Fruit fly (Drosophila melanogaster) whole organism, embryonic: Measurements from ENCODE around the gene CG43307.

Source experiments
- Antp ChIP-seq: fragments of 200-800 bp; sonication (Bioruptor generic); optimal IDR thresholded peaks from 3 replicates; lab custom pipeline; 2016; ENCODE audit warnings: missing biosample characterization, missing genetic modification characterization
- Bgb ChIP-seq: fragments of 200-800 bp; sonication (Bioruptor generic); IDR thresholded peaks from 2 replicates; pipeline ENCODE4 v1.3.6; 2022; ENCODE audit warnings: missing biosample characterization, missing genetic modification characterization; ENCODE audit not compliant: partially characterized antibody
- CG10274 ChIP-seq: fragments of 200-800 bp; sonication (Bioruptor generic); optimal IDR thresholded peaks from 3 replicates; lab custom pipeline; 2017; ENCODE audit warnings: missing biosample characterization, mild to moderate bottlenecking, missing genetic modification characterization
- CG11398 ChIP-seq: fragments of 200-800 bp; sonication (Bioruptor generic); optimal IDR thresholded peaks from 2 replicates; lab custom pipeline; 2016; ENCODE audit warnings: missing biosample characterization, missing genetic modification characterization
- CG11504 ChIP-seq: fragments of 200-800 bp; sonication (Bioruptor generic); optimal IDR thresholded peaks from 3 replicates; lab custom pipeline; 2019; ENCODE audit warnings: missing biosample characterization, mild to moderate bottlenecking, missing genetic modification characterization, moderate library complexity
- CG12071 ChIP-seq: fragments of 200-800 bp; sonication (Bioruptor generic); optimal IDR thresholded peaks from 3 replicates; lab custom pipeline; 2018; ENCODE audit warnings: missing biosample characterization, mild to moderate bottlenecking, missing genetic modification characterization
- CG12219 ChIP-seq: fragments of 200-800 bp; sonication (Bioruptor generic); optimal IDR thresholded peaks from 3 replicates; lab custom pipeline; 2018; ENCODE audit warnings: missing biosample characterization, mild to moderate bottlenecking, missing genetic modification characterization
- CG12299 ChIP-seq: fragments of 200-800 bp; sonication (Bioruptor generic); optimal IDR thresholded peaks from 2 replicates; lab custom pipeline; 2018; ENCODE audit warnings: missing biosample characterization, mild to moderate bottlenecking, missing genetic modification characterization
- CG13287 ChIP-seq: fragments of 200-800 bp; sonication (Bioruptor generic); IDR thresholded peaks from 2 replicates; pipeline ENCODE4 v1.3.6; 2022; ENCODE audit warnings: missing biosample characterization, missing genetic modification characterization; ENCODE audit not compliant: partially characterized antibody
- CG14014 ChIP-seq: fragments of 200-800 bp; sonication (Bioruptor generic); IDR thresholded peaks from 2 replicates; pipeline ENCODE4 v1.3.6; 2022; ENCODE audit warnings: missing biosample characterization, missing genetic modification characterization
- CG14860 ChIP-seq: fragments of 200-800 bp; sonication (Bioruptor generic); IDR thresholded peaks from 3 replicates; pipeline ENCODE4 v1.3.6; 2022; ENCODE audit warnings: missing biosample characterization, missing genetic modification characterization; ENCODE audit not compliant: partially characterized antibody
- CG15073 ChIP-seq: fragments of 200-800 bp; sonication (Bioruptor generic); optimal IDR thresholded peaks from 2 replicates; lab custom pipeline; 2016; ENCODE audit warnings: missing biosample characterization, missing genetic modification characterization
- CG15479 ChIP-seq: fragments of 200-800 bp; sonication (Bioruptor generic); optimal IDR thresholded peaks from 3 replicates; lab custom pipeline; 2019; ENCODE audit warnings: missing biosample characterization, mild to moderate bottlenecking, missing genetic modification characterization, moderate library complexity
- CG18011 ChIP-seq: fragments of 200-800 bp; sonication (Bioruptor generic); optimal IDR thresholded peaks from 2 replicates; lab custom pipeline; 2017; ENCODE audit warnings: missing biosample characterization, missing genetic modification characterization, mild to moderate bottlenecking, moderate library complexity, missing genotype
- CG18262 ChIP-seq: fragments of 200-800 bp; optimal IDR thresholded peaks from 3 replicates; lab custom pipeline; 2019; ENCODE audit warnings: missing biosample characterization, mild to moderate bottlenecking, missing genetic modification characterization, moderate library complexity
- CG2199 ChIP-seq: fragments of 200-800 bp; sonication (Bioruptor generic); IDR thresholded peaks from 3 replicates; pipeline ENCODE4 v1.3.6; 2022; ENCODE audit warnings: missing biosample characterization, missing genetic modification characterization
- CG2202 ChIP-seq: fragments of 200-800 bp; sonication (Bioruptor generic); optimal IDR thresholded peaks from 2 replicates; lab custom pipeline; 2018; ENCODE audit warnings: missing biosample characterization, mild to moderate bottlenecking, missing genetic modification characterization
- CG30020 ChIP-seq: fragments of 200-800 bp; optimal IDR thresholded peaks from 2 replicates; lab custom pipeline; 2019; ENCODE audit warnings: missing biosample characterization, mild to moderate bottlenecking, missing genetic modification characterization, moderate library complexity
- CG30403 ChIP-seq: fragments of 200-800 bp; sonication (Bioruptor generic); optimal IDR thresholded peaks from 3 replicates; lab custom pipeline; 2016; ENCODE audit warnings: missing biosample characterization, missing genetic modification characterization
- CG33213 ChIP-seq: fragments of 200-800 bp; sonication (Bioruptor generic); optimal IDR thresholded peaks from 3 replicates; lab custom pipeline; 2016; ENCODE audit warnings: missing biosample characterization, missing genetic modification characterization
- CG4328 ChIP-seq: fragments of 200-800 bp; sonication (Bioruptor generic); optimal IDR thresholded peaks from 3 replicates; lab custom pipeline; 2017; ENCODE audit warnings: missing biosample characterization, missing genetic modification reagents, missing genetic modification characterization
- CG6272 ChIP-seq: fragments of 200-800 bp; sonication (Bioruptor generic); IDR thresholded peaks from 2 replicates; pipeline ENCODE4 v1.3.6; 2022; ENCODE audit warnings: missing biosample characterization, missing genetic modification characterization
- CG7271 ChIP-seq: fragments of 200-800 bp; sonication (Bioruptor generic); optimal IDR thresholded peaks from 2 replicates; lab custom pipeline; 2018; ENCODE audit warnings: missing biosample characterization, mild to moderate bottlenecking, missing genetic modification characterization, moderate library complexity
- CG9437 ChIP-seq: fragments of 200-800 bp; sonication (Bioruptor generic); optimal IDR thresholded peaks from 2 replicates; lab custom pipeline; 2018; ENCODE audit warnings: missing biosample characterization, mild to moderate bottlenecking, missing genetic modification characterization
- Dek ChIP-seq: fragments of 200-800 bp; sonication (Bioruptor generic); optimal IDR thresholded peaks from 3 replicates; lab custom pipeline; 2019; ENCODE audit warnings: missing biosample characterization, mild to moderate bottlenecking, missing genetic modification characterization, moderate library complexity
- Dip2 ChIP-seq: fragments of 200-800 bp; sonication (Bioruptor generic); IDR thresholded peaks from 2 replicates; pipeline ENCODE4 v1.3.6; 2022; ENCODE audit warnings: missing biosample characterization, missing genetic modification characterization
- H15 ChIP-seq: fragments of 200-800 bp; sonication (Bioruptor generic); IDR thresholded peaks from 3 replicates; pipeline ENCODE4 v1.3.6; 2022; ENCODE audit warnings: missing biosample characterization, missing genetic modification characterization
- Hr51 ChIP-seq, 2 experiments: fragments of 200-800 bp; sonication (Bioruptor generic); optimal IDR thresholded peaks; 2 replicates in 1 of 2; 3 replicates in 1 of 2; lab custom pipeline; 2016 to 2018; ENCODE audit warnings: missing biosample characterization in 2 of 2, missing genetic modification characterization in 2 of 2, mild to moderate bottlenecking in 1 of 2, moderate library complexity in 1 of 2
- Hsf ChIP-seq: fragments of 200-800 bp; sonication (Bioruptor generic); optimal IDR thresholded peaks from 3 replicates; lab custom pipeline; 2016; ENCODE audit warnings: missing biosample characterization, missing genetic modification characterization
- Lhr ChIP-seq: fragments of 200-800 bp; sonication (Bioruptor generic); optimal IDR thresholded peaks from 3 replicates; lab custom pipeline; 2017; ENCODE audit warnings: mild to moderate bottlenecking, missing biosample characterization, missing genetic modification reagents, missing genetic modification characterization
- Six4 ChIP-seq: fragments of 200-800 bp; sonication (Bioruptor generic); optimal IDR thresholded peaks from 2 replicates; lab custom pipeline; 2016; ENCODE audit warnings: missing biosample characterization, missing genetic modification characterization
- aop ChIP-seq: fragments of 200-800 bp; sonication (Bioruptor generic); IDR thresholded peaks from 2 replicates; pipeline ENCODE4 v1.3.6; 2022; ENCODE audit warnings: missing biosample characterization, missing genetic modification characterization
- ap ChIP-seq: fragments of 200-800 bp; sonication (Bioruptor generic); IDR thresholded peaks from 2 replicates; pipeline ENCODE4 v1.3.6; 2022; ENCODE audit warnings: missing biosample characterization, missing genetic modification characterization
- az2 ChIP-seq: fragments of 200-800 bp; sonication (Bioruptor generic); optimal IDR thresholded peaks from 3 replicates; lab custom pipeline; 2016; ENCODE audit warnings: missing biosample characterization, missing genetic modification characterization
- bcd ChIP-seq: fragments of 200-800 bp; sonication (Bioruptor generic); optimal IDR thresholded peaks from 2 replicates; lab custom pipeline; 2017; ENCODE audit warnings: missing biosample characterization, mild to moderate bottlenecking, missing genetic modification characterization
- cas ChIP-seq: fragments of 200-800 bp; sonication (Bioruptor generic); IDR thresholded peaks from 2 replicates; pipeline ENCODE4 v1.3.6; 2022; ENCODE audit warnings: missing biosample characterization, missing genetic modification characterization
- dimm ChIP-seq: fragments of 200-800 bp; sonication (Bioruptor generic); IDR thresholded peaks from 2 replicates; pipeline ENCODE4 v1.3.6; 2022; ENCODE audit warnings: missing biosample characterization, missing genetic modification characterization
- disco-r ChIP-seq: fragments of 200-800 bp; sonication (Bioruptor generic); optimal IDR thresholded peaks from 2 replicates; lab custom pipeline; 2016; ENCODE audit warnings: missing biosample characterization, missing genetic modification characterization
- dm ChIP-seq: fragments of 200-800 bp; sonication (Bioruptor generic); optimal IDR thresholded peaks from 3 replicates; lab custom pipeline; 2016; ENCODE audit warnings: missing biosample characterization, missing genetic modification characterization
- dysf ChIP-seq: fragments of 200-800 bp; sonication (Bioruptor generic); IDR thresholded peaks from 3 replicates; pipeline ENCODE4 v1.3.6; 2022; ENCODE audit warnings: missing biosample characterization, missing genetic modification characterization
- exex ChIP-seq: fragments of 200-800 bp; sonication (Bioruptor generic); optimal IDR thresholded peaks from 4 replicates; lab custom pipeline; 2018; ENCODE audit warnings: missing biosample characterization, mild to moderate bottlenecking, missing genetic modification characterization, moderate library complexity
- gsb-n ChIP-seq: fragments of 200-800 bp; sonication (Bioruptor generic); optimal IDR thresholded peaks from 3 replicates; lab custom pipeline; 2018; ENCODE audit warnings: missing biosample characterization, mild to moderate bottlenecking, missing genetic modification characterization
- kah ChIP-seq: fragments of 200-800 bp; sonication (Bioruptor generic); optimal IDR thresholded peaks from 2 replicates; lab custom pipeline; 2018; ENCODE audit warnings: missing biosample characterization, mild to moderate bottlenecking, missing genetic modification characterization
- knrl ChIP-seq: fragments of 200-800 bp; sonication (Bioruptor generic); IDR thresholded peaks from 3 replicates; pipeline ENCODE4 v1.3.6; 2022; ENCODE audit warnings: missing biosample characterization, missing genetic modification characterization; ENCODE audit not compliant: partially characterized antibody
- otp ChIP-seq: fragments of 200-800 bp; sonication (Bioruptor generic); IDR thresholded peaks from 3 replicates; pipeline ENCODE4, ENCODE4 v1.3.6; 2022; ENCODE audit warnings: missing biosample characterization, missing genetic modification characterization
- peb ChIP-seq: fragments of 200-800 bp; sonication (Bioruptor generic); IDR thresholded peaks from 2 replicates; pipeline ENCODE4 v1.3.6; 2022; ENCODE audit warnings: missing biosample characterization, missing genetic modification characterization
- pfk ChIP-seq: fragments of 200-800 bp; sonication (Bioruptor generic); optimal IDR thresholded peaks from 2 replicates; lab custom pipeline; 2018; ENCODE audit warnings: missing biosample characterization, mild to moderate bottlenecking, missing genetic modification characterization, moderate library complexity
- prd ChIP-seq, 3 experiments: fragments of >200 bp in 2 of 3; fragments of 200-800 bp in 1 of 3; sonication (Bioruptor generic) in 1 of 3; optimal IDR thresholded peaks in 2 of 3; IDR thresholded peaks in 1 of 3; 2 replicates in 2 of 3; 3 replicates in 1 of 3; pipeline versions ENCODE4 v1.3.6 to Lab custom; 2017 to 2022; ENCODE audit warnings: missing biosample characterization in 1 of 3, missing genetic modification characterization in 1 of 3
- sisA ChIP-seq: fragments of 200-800 bp; sonication (Bioruptor generic); IDR thresholded peaks from 2 replicates; pipeline ENCODE4 v1.3.6; 2022; ENCODE audit warnings: missing biosample characterization, missing genetic modification characterization
- tgo ChIP-seq: fragments of 200-800 bp; sonication (Bioruptor generic); IDR thresholded peaks from 3 replicates; pipeline ENCODE4 v1.3.6; 2022; ENCODE audit warnings: missing biosample characterization, missing genetic modification characterization
- vnd ChIP-seq: fragments of 200-800 bp; sonication (Bioruptor generic); IDR thresholded peaks from 3 replicates; pipeline ENCODE4 v1.3.6; 2022; ENCODE audit warnings: missing biosample characterization, missing genetic modification characterization; ENCODE audit not compliant: partially characterized antibody

Gene CG43307

dm6 chr2L:5778157-5778556, 33.2 kb upstream of the CG43307 start (continued):
- TF ChIP-seq Six4 (GFP tag; lab: Kevin White, UChicago), result no peak
- TF ChIP-seq prd (optimal IDR thresholded peaks at IDR 0.05; lab: Kevin White, UChicago), result no peak
- peak; percentile 50; the same call in 2 of the 3 replicates for TF ChIP-seq prd (GFP tag; IDR thresholded peaks at IDR 0.05; lab: Robert Waterston, UW)
- TF ChIP-seq CG15479, result no peak
- TF ChIP-seq CG12299, result no peak
- no peak for TF ChIP-seq CG11398 (GFP tag; lab: Kevin White, UChicago)
- TF ChIP-seq CG14860 (GFP tag; lab: Robert Waterston, UW), result peak; percentile 71
- no peak for TF ChIP-seq H15 (GFP tag; lab: Robert Waterston, UW)
- peak; percentile 53 for TF ChIP-seq vnd (GFP tag; lab: Robert Waterston, UW)
- TF ChIP-seq CG33213 (GFP tag; lab: Kevin White, UChicago), result no peak
- no peak for TF ChIP-seq aop (GFP tag; lab: Robert Waterston, UW)
- TF ChIP-seq knrl (GFP tag; lab: Robert Waterston, UW), result no peak
- no peak for TF ChIP-seq CG9437 (GFP tag; lab: Kevin White, UChicago)
- no peak for TF ChIP-seq Antp (GFP tag; lab: Kevin White, UChicago)
- TF ChIP-seq bcd (GFP tag; lab: Kevin White, UChicago), result no peak
- no peak for TF ChIP-seq az2 (GFP tag; lab: Kevin White, UChicago)
- TF ChIP-seq CG6272 (GFP tag; lab: Robert Waterston, UW), result no peak
- no peak for TF ChIP-seq CG4328 (GFP tag; lab: Kevin White, UChicago)
- TF ChIP-seq CG15073 (GFP tag; lab: Kevin White, UChicago), result no peak
- TF ChIP-seq tgo (GFP tag; lab: Robert Waterston, UW), result no peak
- TF ChIP-seq CG14014, result 0 out of 2 replicates have a peak, but pooled peaks have one; percentile 30
- no peak for TF ChIP-seq CG18262 (tag; lab: Kevin White, UChicago)
- no peak for TF ChIP-seq sisA (GFP tag; lab: Robert Waterston, UW)
- TF ChIP-seq exex, result no peak
- no peak for TF ChIP-seq Hsf
- TF ChIP-seq dysf (GFP tag; lab: Robert Waterston, UW), result peak; percentile 66
- no peak for TF ChIP-seq CG7271
- no peak for TF ChIP-seq Dip2 (GFP tag; lab: Robert Waterston, UW)
- no peak for TF ChIP-seq peb (GFP tag; lab: Robert Waterston, UW)
- no peak for TF ChIP-seq CG30403 (GFP tag; lab: Kevin White, UChicago)
- peak; percentile 54 for TF ChIP-seq Bgb (GFP tag; lab: Robert Waterston, UW)
- TF ChIP-seq Hr51 (GFP tag; optimal IDR thresholded peaks at IDR 0.05; lab: Kevin White, UChicago), result peak in 1 of 2 experiments; percentile 11
- TF ChIP-seq pfk (GFP tag; lab: Kevin White, UChicago), result no peak
- TF ChIP-seq CG18011 (GFP tag; lab: Kevin White, UChicago), result no peak
- TF ChIP-seq CG2202 (tag; lab: Kevin White, UChicago), result no peak
- TF ChIP-seq CG12071, result peak; percentile 20
- TF ChIP-seq dm (GFP tag; lab: Kevin White, UChicago), result no peak
- no peak for TF ChIP-seq ap (GFP tag; lab: Robert Waterston, UW)
- TF ChIP-seq CG10274 (GFP tag; lab: Kevin White, UChicago), result no peak
- no peak for TF ChIP-seq CG2199 (GFP tag; lab: Robert Waterston, UW)
- TF ChIP-seq CG12219 (GFP tag; lab: Kevin White, UChicago), result no peak
- no peak for TF ChIP-seq disco-r
- no peak for TF ChIP-seq CG30020 (tag; lab: Kevin White, UChicago)
- no peak for TF ChIP-seq Lhr (GFP tag; lab: Kevin White, UChicago)
- 0 out of 2 replicates have a peak, but pooled peaks have one; percentile 21 for TF ChIP-seq CG13287 (GFP tag; lab: Robert Waterston, UW)
- peak; percentile 51 for TF ChIP-seq CG11504 (tag; lab: Kevin White, UChicago)
- TF ChIP-seq gsb-n, result no peak
- TF ChIP-seq Dek (tag; lab: Kevin White, UChicago), result no peak
- no peak for TF ChIP-seq otp (GFP tag; lab: Robert Waterston, UW)
- TF ChIP-seq dimm (GFP tag; lab: Robert Waterston, UW), result no peak
- TF ChIP-seq cas, result no peak
- TF ChIP-seq kah (GFP tag; lab: Kevin White, UChicago), result no peak
